Fruit fly (Drosophila melanogaster) whole organism, embryonic: ENCODE measurements around the gene IntS10.
A peak's percentile ranks its signal among the peaks of the same experiment; 100 is the strongest.

Experiments used
- CG10267 ChIP-seq: fragments of 200-800 bp; sonication (Bioruptor generic); optimal IDR thresholded peaks from 2 replicates; lab custom pipeline; 2018; ENCODE audit warnings: missing biosample characterization, mild to moderate bottlenecking, missing genetic modification characterization, moderate library complexity
- CG11093 ChIP-seq: fragments of 200-800 bp; sonication (Bioruptor generic); IDR thresholded peaks from 3 replicates; pipeline ENCODE4 v1.3.6; 2022; ENCODE audit warnings: missing biosample characterization, missing genetic modification characterization
- CG11456 ChIP-seq: fragments of 200-800 bp; sonication (Bioruptor generic); IDR thresholded peaks from 3 replicates; pipeline ENCODE4 v1.3.6; 2022; ENCODE audit warnings: missing biosample characterization, missing genetic modification characterization
- CG11696 ChIP-seq: fragments of 200-800 bp; sonication (Bioruptor generic); IDR thresholded peaks from 2 replicates; pipeline ENCODE4 v1.3.6; 2022; ENCODE audit warnings: missing biosample characterization, missing genetic modification characterization
- CG12104 ChIP-seq: fragments of 200-800 bp; sonication (Bioruptor generic); optimal IDR thresholded peaks from 3 replicates; lab custom pipeline; 2016; ENCODE audit warnings: missing biosample characterization, missing genetic modification characterization
- CG12659 ChIP-seq: fragments of 200-800 bp; sonication (Bioruptor generic); optimal IDR thresholded peaks from 3 replicates; lab custom pipeline; 2017; ENCODE audit warnings: mild to moderate bottlenecking, missing biosample characterization, missing genetic modification reagents, missing genetic modification characterization
- CG13123 ChIP-seq: fragments of 200-800 bp; sonication (Bioruptor generic); optimal IDR thresholded peaks from 2 replicates; lab custom pipeline; 2016; ENCODE audit warnings: missing biosample characterization, missing genetic modification characterization
- CG13424 ChIP-seq: fragments of 200-800 bp; sonication (Bioruptor generic); optimal IDR thresholded peaks from 2 replicates; lab custom pipeline; 2019; ENCODE audit warnings: missing biosample characterization, mild to moderate bottlenecking, missing genetic modification characterization, moderate library complexity
- CG15073 ChIP-seq: fragments of 200-800 bp; sonication (Bioruptor generic); optimal IDR thresholded peaks from 2 replicates; lab custom pipeline; 2016; ENCODE audit warnings: missing biosample characterization, missing genetic modification characterization
- CG17359 ChIP-seq: fragments of 200-800 bp; sonication (Bioruptor generic); optimal IDR thresholded peaks from 3 replicates; lab custom pipeline; 2018; ENCODE audit warnings: missing biosample characterization, mild to moderate bottlenecking, missing genetic modification characterization, moderate library complexity
- CG18476 ChIP-seq: fragments of 200-800 bp; sonication (Bioruptor generic); optimal IDR thresholded peaks from 2 replicates; lab custom pipeline; 2016; ENCODE audit warnings: missing biosample characterization, mild to moderate bottlenecking, missing genetic modification characterization
- CG18764 ChIP-seq: fragments of 200-800 bp; sonication (Bioruptor generic); optimal IDR thresholded peaks from 3 replicates; lab custom pipeline; 2016; ENCODE audit warnings: missing biosample characterization, missing genetic modification characterization
- CG2202 ChIP-seq: fragments of 200-800 bp; sonication (Bioruptor generic); optimal IDR thresholded peaks from 2 replicates; lab custom pipeline; 2018; ENCODE audit warnings: missing biosample characterization, mild to moderate bottlenecking, missing genetic modification characterization
- CG30020 ChIP-seq: fragments of 200-800 bp; optimal IDR thresholded peaks from 2 replicates; lab custom pipeline; 2019; ENCODE audit warnings: missing biosample characterization, mild to moderate bottlenecking, missing genetic modification characterization, moderate library complexity
- CG32767 ChIP-seq: fragments of 200-800 bp; sonication (Bioruptor generic); IDR thresholded peaks from 2 replicates; pipeline ENCODE4 v1.3.6; 2022; ENCODE audit warnings: missing biosample characterization, missing genetic modification characterization
- CG34376 ChIP-seq: fragments of 200-800 bp; sonication (Bioruptor generic); optimal IDR thresholded peaks from 2 replicates; lab custom pipeline; 2018; ENCODE audit warnings: missing biosample characterization, mild to moderate bottlenecking, missing genetic modification characterization
- CG6175 ChIP-seq: fragments of 200-800 bp; sonication (Bioruptor generic); IDR thresholded peaks from 3 replicates; pipeline ENCODE4 v1.3.6; 2022; ENCODE audit warnings: missing biosample characterization, missing genetic modification characterization
- CrebB ChIP-seq: fragments of 200-800 bp; sonication (Bioruptor generic); optimal IDR thresholded peaks from 3 replicates; lab custom pipeline; 2018; ENCODE audit warnings: missing biosample characterization, mild to moderate bottlenecking, missing genetic modification characterization
- HLH54F ChIP-seq: fragments of 200-800 bp; sonication (Bioruptor generic); optimal IDR thresholded peaks from 3 replicates; lab custom pipeline; 2016; ENCODE audit warnings: missing biosample characterization, missing genetic modification characterization
- HLHmδ ChIP-seq: fragments of 200-800 bp; sonication (Bioruptor generic); optimal IDR thresholded peaks from 2 replicates; lab custom pipeline; 2018; ENCODE audit warnings: missing biosample characterization, mild to moderate bottlenecking, missing genetic modification characterization, moderate library complexity
- Hey ChIP-seq: fragments of 200-800 bp; sonication (Bioruptor generic); optimal IDR thresholded peaks from 3 replicates; lab custom pipeline; 2018; ENCODE audit warnings: missing biosample characterization, mild to moderate bottlenecking, missing genetic modification characterization
- HmgD ChIP-seq: fragments of 200-800 bp; sonication (Bioruptor generic); optimal IDR thresholded peaks from 3 replicates; lab custom pipeline; 2016; ENCODE audit warnings: missing biosample characterization, missing genetic modification characterization
- Hr51 ChIP-seq, 2 experiments: fragments of 200-800 bp; sonication (Bioruptor generic); optimal IDR thresholded peaks; 2 replicates in 1 of 2; 3 replicates in 1 of 2; lab custom pipeline; 2016 to 2018; ENCODE audit warnings: missing biosample characterization in 2 of 2, missing genetic modification characterization in 2 of 2, mild to moderate bottlenecking in 1 of 2, moderate library complexity in 1 of 2
- Nf-YA ChIP-seq: fragments of 200-800 bp; sonication (Bioruptor generic); IDR thresholded peaks from 2 replicates; pipeline ENCODE4 v1.3.6; 2022; ENCODE audit warnings: missing biosample characterization, missing genetic modification characterization
- Opbp ChIP-seq: fragments of 200-800 bp; sonication (Bioruptor generic); IDR thresholded peaks from 3 replicates; pipeline ENCODE4 v1.3.6; 2022; ENCODE audit warnings: missing biosample characterization, missing genetic modification characterization; ENCODE audit not compliant: partially characterized antibody
- PHDP ChIP-seq: fragments of 200-800 bp; sonication (Bioruptor generic); optimal IDR thresholded peaks from 3 replicates; lab custom pipeline; 2018; ENCODE audit warnings: missing biosample characterization, mild to moderate bottlenecking, missing genetic modification characterization, moderate library complexity
- TFAM ChIP-seq: fragments of 200-800 bp; sonication (Bioruptor generic); optimal IDR thresholded peaks from 2 replicates; lab custom pipeline; 2017; ENCODE audit warnings: missing biosample characterization, missing genetic modification characterization, inconsistent platforms
- Usf ChIP-seq: fragments of 200-800 bp; sonication (Bioruptor generic); optimal IDR thresholded peaks from 2 replicates; lab custom pipeline; 2017; ENCODE audit warnings: missing genotype, missing biosample characterization, missing genetic modification characterization
- ara ChIP-seq: fragments of 200-800 bp; sonication (Bioruptor generic); IDR thresholded peaks from 2 replicates; pipeline ENCODE4 v1.3.6; 2022; ENCODE audit warnings: missing biosample characterization, missing genetic modification characterization
- br ChIP-seq: fragments of >200 bp; optimal IDR thresholded peaks from 2 replicates; lab custom pipeline; 2017
- cg ChIP-seq: fragments of 200-800 bp; sonication (Bioruptor generic); optimal IDR thresholded peaks from 3 replicates; lab custom pipeline; 2019; ENCODE audit warnings: missing biosample characterization, mild to moderate bottlenecking, missing genetic modification characterization, moderate library complexity
- dm ChIP-seq: fragments of 200-800 bp; sonication (Bioruptor generic); optimal IDR thresholded peaks from 3 replicates; lab custom pipeline; 2016; ENCODE audit warnings: missing biosample characterization, missing genetic modification characterization
- dmrt99B ChIP-seq: fragments of 200-800 bp; sonication (Bioruptor generic); optimal IDR thresholded peaks from 2 replicates; lab custom pipeline; 2018; ENCODE audit warnings: missing biosample characterization, mild to moderate bottlenecking, missing genetic modification characterization, moderate library complexity
- dysf ChIP-seq: fragments of 200-800 bp; sonication (Bioruptor generic); IDR thresholded peaks from 3 replicates; pipeline ENCODE4 v1.3.6; 2022; ENCODE audit warnings: missing biosample characterization, missing genetic modification characterization
- ems ChIP-seq: fragments of 200-800 bp; sonication (Bioruptor generic); optimal IDR thresholded peaks from 3 replicates; lab custom pipeline; 2016; ENCODE audit warnings: missing biosample characterization, missing genetic modification characterization
- fd3F ChIP-seq: fragments of 200-800 bp; sonication (Bioruptor generic); optimal IDR thresholded peaks from 2 replicates; lab custom pipeline; 2018; ENCODE audit warnings: missing biosample characterization, mild to moderate bottlenecking, missing genetic modification characterization, moderate library complexity
- gem ChIP-seq: fragments of 200-800 bp; sonication (Bioruptor generic); optimal IDR thresholded peaks from 2 replicates; lab custom pipeline; 2019; ENCODE audit warnings: missing biosample characterization, mild to moderate bottlenecking, missing genetic modification characterization, moderate library complexity
- gfzf ChIP-seq: fragments of 200-800 bp; sonication (Bioruptor generic); optimal IDR thresholded peaks from 2 replicates; lab custom pipeline; 2016; ENCODE audit warnings: missing biosample characterization, mild to moderate bottlenecking, missing genetic modification characterization, moderate library complexity
- gsb ChIP-seq: fragments of 200-800 bp; sonication (Bioruptor generic); IDR thresholded peaks from 2 replicates; pipeline ENCODE4 v1.3.6; 2022; ENCODE audit warnings: missing biosample characterization, missing genetic modification characterization
- hth ChIP-seq: fragments of >200 bp; optimal IDR thresholded peaks from 2 replicates; lab custom pipeline; 2017; ENCODE audit warnings: inconsistent platforms
- jing ChIP-seq: fragments of 200-800 bp; sonication (Bioruptor generic); optimal IDR thresholded peaks from 2 replicates; lab custom pipeline; 2018; ENCODE audit warnings: missing biosample characterization, mild to moderate bottlenecking, missing genetic modification characterization
- lmd ChIP-seq: fragments of 200-800 bp; sonication (Bioruptor generic); IDR thresholded peaks from 2 replicates; pipeline ENCODE4 v1.3.6; 2022; ENCODE audit warnings: missing biosample characterization, missing genetic modification characterization
- onecut ChIP-seq: fragments of 200-800 bp; sonication (Bioruptor generic); IDR thresholded peaks from 2 replicates; pipeline ENCODE4 v1.3.6; 2022; ENCODE audit warnings: missing biosample characterization, missing genetic modification characterization
- pros ChIP-seq: fragments of 200-800 bp; sonication (Bioruptor generic); optimal IDR thresholded peaks from 3 replicates; lab custom pipeline; 2019; ENCODE audit warnings: missing biosample characterization, mild to moderate bottlenecking, missing genetic modification characterization, moderate library complexity
- pum ChIP-seq: fragments of 200-800 bp; sonication (Bioruptor generic); optimal IDR thresholded peaks from 2 replicates; lab custom pipeline; 2016; ENCODE audit warnings: missing biosample characterization, missing genetic modification characterization
- slp2 ChIP-seq: fragments of 200-800 bp; sonication (Bioruptor generic); optimal IDR thresholded peaks from 2 replicates; lab custom pipeline; 2016; ENCODE audit warnings: missing biosample characterization, missing genetic modification characterization
- tap ChIP-seq: fragments of 200-800 bp; optimal IDR thresholded peaks from 3 replicates; lab custom pipeline; 2019; ENCODE audit warnings: missing biosample characterization, mild to moderate bottlenecking, missing genetic modification characterization, moderate library complexity
- wdn ChIP-seq: fragments of 200-800 bp; sonication (Bioruptor generic); IDR thresholded peaks from 2 replicates; pipeline ENCODE4 v1.3.6; 2022; ENCODE audit warnings: missing biosample characterization, missing genetic modification characterization

Gene IntS10

dm6 chr3L:3772284-3772987 lies 34.1 kb upstream of the IntS10 start (continued):
- TF ChIP-seq ara (GFP tag; lab: Robert Waterston, UW) (no peak), ems (no peak), cg (GFP tag; lab: Kevin White, UChicago) (no peak), CG18476 (GFP tag; lab: Kevin White, UChicago) (no peak), gsb (no peak), Opbp (GFP tag; lab: Robert Waterston, UW) (no peak), CG30020 (tag; lab: Kevin White, UChicago) (no peak), Nf-YA (GFP tag; lab: Robert Waterston, UW) (no peak), CG32767 (GFP tag; lab: Robert Waterston, UW) (no peak), dm (GFP tag; lab: Kevin White, UChicago) (no peak), pum (GFP tag; lab: Kevin White, UChicago) (no peak), CG34376 (no peak), CG11696 (no peak), CG17359 (tag; lab: Kevin White, UChicago) (no peak), gem (tag; lab: Kevin White, UChicago) (peak; percentile 50), gfzf (GFP tag; lab: Kevin White, UChicago) (no peak), HLH54F (GFP tag; lab: Kevin White, UChicago) (peak; percentile 5), onecut (GFP tag; lab: Robert Waterston, UW) (no peak), fd3F (GFP tag; lab: Kevin White, UChicago) (peak; percentile 19), TFAM (no peak), CG18764 (no peak), CG11093 (GFP tag; lab: Robert Waterston, UW) (no peak), Usf (GFP tag; lab: Kevin White, UChicago) (no peak), CG10267 (tag; lab: Kevin White, UChicago) (no peak), br (no peak), CG2202 (tag; lab: Kevin White, UChicago) (no peak), CG6175 (GFP tag; lab: Robert Waterston, UW) (no peak), CG11456 (no peak), PHDP (tag; lab: Kevin White, UChicago) (peak; percentile 26), CG13123 (GFP tag; lab: Kevin White, UChicago) (no peak), wdn (GFP tag; lab: Robert Waterston, UW) (no peak), CG12659 (peak; percentile 2), hth (lab: Kevin White, UChicago) (no peak), jing (GFP tag; lab: Kevin White, UChicago) (no peak), lmd (GFP tag; lab: Robert Waterston, UW) (peak; percentile 29; the same call in 1 of the 2 replicates), CG15073 (GFP tag; lab: Kevin White, UChicago) (no peak), CG13424 (peak; percentile 49), pros (GFP tag; lab: Kevin White, UChicago) (no peak), tap (no peak), Hey (tag; lab: Kevin White, UChicago) (no peak), Hr51 (GFP tag; optimal IDR thresholded peaks at IDR 0.05; lab: Kevin White, UChicago) (peak in 1 of 2 experiments; percentile 60), dysf (peak; percentile 50; the same call in 2 of the 3 replicates), HmgD (GFP tag; lab: Kevin White, UChicago) (no peak), CrebB (no peak), CG12104 (GFP tag; lab: Kevin White, UChicago) (no peak), slp2 (GFP tag; lab: Kevin White, UChicago) (no peak), HLHmδ (GFP tag; lab: Kevin White, UChicago) (no peak), dmrt99B (tag; lab: Kevin White, UChicago) (peak; percentile 6)
